Worm (Caenorhabditis elegans) whole organism, L4/young adult: ENCODE data around the gene smu-2.

Experiments
- W03F9.2 ChIP-seq: fragments of 150-350 bp; optimal IDR thresholded peaks from 2 replicates; lab custom pipeline; 2014; ENCODE audit warnings: missing biosample characterization, missing genetic modification characterization
- dao-5 ChIP-seq: sonication (generic microtip); optimal IDR thresholded peaks from 2 replicates; lab custom pipeline; 2016; ENCODE audit warnings: missing genotype, missing genetic modification characterization, moderate library complexity, missing compliant biosample characterization
- him-1 ChIP-seq: sonication (generic microtip); optimal IDR thresholded peaks from 2 replicates; lab custom pipeline; 2016; ENCODE audit warnings: missing genotype, missing genetic modification reagents, missing genetic modification characterization, missing compliant biosample characterization

DNA sequence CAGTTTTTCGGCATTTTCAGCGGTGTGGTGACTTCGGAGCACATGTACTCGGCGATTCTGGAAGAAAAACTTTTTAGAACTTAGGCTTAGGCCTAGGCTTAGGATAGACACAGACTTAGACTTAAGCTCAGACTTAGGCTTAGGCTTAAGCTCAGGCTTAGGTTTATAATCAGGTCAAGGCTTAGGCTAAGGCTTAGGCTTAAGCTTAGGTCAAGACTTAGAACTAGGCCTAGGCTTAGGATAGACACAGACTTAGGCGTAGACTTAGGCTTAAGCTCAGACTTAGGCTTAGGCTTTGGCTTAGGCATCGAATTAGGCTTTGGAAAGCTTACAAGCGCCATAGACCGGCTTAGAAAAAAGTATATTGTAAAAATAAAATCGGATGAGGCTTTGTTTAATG lies 5.7 kb upstream of the smu-2 start:
- TF ChIP-seq him-1 (no peak), W03F9.2 (tag; lab: Kevin White, UChicago) (no peak), dao-5 (tag; lab: Kevin White, UChicago) (no peak)
